Fruit fly (Drosophila melanogaster) whole organism, embryonic: ENCODE measurements around the gene Usp10.
A peak's percentile ranks its signal among the peaks of the same experiment; 100 is the strongest.

Source experiments
- Aef1 ChIP-seq: fragments of 200-800 bp; sonication (Bioruptor generic); IDR thresholded peaks from 3 replicates; pipeline ENCODE4 v1.3.6; 2022; ENCODE audit warnings: missing biosample characterization, missing genetic modification characterization
- Antp ChIP-seq: fragments of 200-800 bp; sonication (Bioruptor generic); optimal IDR thresholded peaks from 3 replicates; lab custom pipeline; 2016; ENCODE audit warnings: missing biosample characterization, missing genetic modification characterization
- B-H1 ChIP-seq: fragments of 200-800 bp; sonication (Bioruptor generic); IDR thresholded peaks from 3 replicates; pipeline ENCODE4 v1.3.6; 2022; ENCODE audit warnings: missing biosample characterization, missing genetic modification characterization
- Blimp-1 ChIP-seq: fragments of 200-800 bp; sonication (Bioruptor generic); optimal IDR thresholded peaks from 3 replicates; lab custom pipeline; 2018; ENCODE audit warnings: missing biosample characterization, missing genetic modification characterization, mild to moderate bottlenecking, moderate library complexity, missing genetic modification reagents
- CG11093 ChIP-seq: fragments of 200-800 bp; sonication (Bioruptor generic); IDR thresholded peaks from 3 replicates; pipeline ENCODE4 v1.3.6; 2022; ENCODE audit warnings: missing biosample characterization, missing genetic modification characterization
- CG12744 ChIP-seq: fragments of 200-800 bp; sonication (Bioruptor generic); optimal IDR thresholded peaks from 2 replicates; lab custom pipeline; 2016; ENCODE audit warnings: missing biosample characterization, missing genetic modification characterization
- CG13624 ChIP-seq: fragments of 200-800 bp; sonication (Bioruptor generic); optimal IDR thresholded peaks from 2 replicates; lab custom pipeline; 2016; ENCODE audit warnings: missing biosample characterization, missing genetic modification characterization
- CG15479 ChIP-seq: fragments of 200-800 bp; sonication (Bioruptor generic); optimal IDR thresholded peaks from 3 replicates; lab custom pipeline; 2019; ENCODE audit warnings: missing biosample characterization, mild to moderate bottlenecking, missing genetic modification characterization, moderate library complexity
- CG17612 ChIP-seq: fragments of 200-800 bp; sonication (Bioruptor generic); IDR thresholded peaks from 2 replicates; pipeline ENCODE4 v1.3.6; 2022; ENCODE audit warnings: missing biosample characterization, missing genetic modification characterization
- CG17912 ChIP-seq: fragments of 200-800 bp; sonication (Bioruptor generic); optimal IDR thresholded peaks from 2 replicates; lab custom pipeline; 2018; ENCODE audit warnings: missing biosample characterization, mild to moderate bottlenecking, missing genetic modification characterization
- CG1792 ChIP-seq: fragments of 200-800 bp; sonication (Bioruptor generic); optimal IDR thresholded peaks from 2 replicates; lab custom pipeline; 2016; ENCODE audit warnings: missing biosample characterization, missing genetic modification characterization
- CG18619 ChIP-seq: fragments of 200-800 bp; sonication (Bioruptor generic); optimal IDR thresholded peaks from 3 replicates; lab custom pipeline; 2017; ENCODE audit warnings: missing biosample characterization, mild to moderate bottlenecking, missing genetic modification characterization
- CG2889 ChIP-seq: fragments of 200-800 bp; sonication (Bioruptor generic); IDR thresholded peaks from 3 replicates; pipeline ENCODE4 v1.3.6; 2022; ENCODE audit warnings: missing biosample characterization, missing genetic modification characterization
- CG30431 ChIP-seq: fragments of 200-800 bp; sonication (Bioruptor generic); optimal IDR thresholded peaks from 2 replicates; lab custom pipeline; 2017; ENCODE audit warnings: missing biosample characterization, missing genetic modification characterization
- CG33213 ChIP-seq: fragments of 200-800 bp; sonication (Bioruptor generic); optimal IDR thresholded peaks from 3 replicates; lab custom pipeline; 2016; ENCODE audit warnings: missing biosample characterization, missing genetic modification characterization
- CG3726 ChIP-seq: fragments of 200-800 bp; sonication (Bioruptor generic); IDR thresholded peaks from 3 replicates; pipeline ENCODE4, ENCODE4 v1.3.6; 2022; ENCODE audit warnings: missing biosample characterization, missing genetic modification characterization
- CG3995 ChIP-seq: fragments of 200-800 bp; sonication (Bioruptor generic); optimal IDR thresholded peaks from 3 replicates; lab custom pipeline; 2016; ENCODE audit warnings: missing biosample characterization, missing genetic modification characterization
- CG43689 ChIP-seq: fragments of 200-800 bp; sonication (Bioruptor generic); IDR thresholded peaks from 2 replicates; pipeline ENCODE4 v1.3.6; 2022; ENCODE audit warnings: missing biosample characterization, missing genetic modification characterization
- CG6254 ChIP-seq: fragments of 200-800 bp; sonication (Bioruptor generic); optimal IDR thresholded peaks from 3 replicates; lab custom pipeline; 2017; ENCODE audit warnings: mild to moderate bottlenecking, missing biosample characterization, missing genetic modification reagents, missing genetic modification characterization
- CG7963 ChIP-seq: fragments of 200-800 bp; sonication (Bioruptor generic); IDR thresholded peaks from 3 replicates; pipeline ENCODE4 v1.3.6; 2022; ENCODE audit warnings: missing biosample characterization, missing genetic modification characterization; ENCODE audit not compliant: partially characterized antibody
- CG7987 ChIP-seq: fragments of 200-800 bp; sonication (Bioruptor generic); optimal IDR thresholded peaks from 2 replicates; lab custom pipeline; 2018; ENCODE audit warnings: missing biosample characterization, mild to moderate bottlenecking, missing genetic modification characterization, moderate library complexity
- CG9609 ChIP-seq: fragments of 200-800 bp; sonication (Bioruptor generic); optimal IDR thresholded peaks from 3 replicates; lab custom pipeline; 2016; ENCODE audit warnings: missing biosample characterization, missing genetic modification characterization
- CHES-1-like ChIP-seq: fragments of 200-800 bp; sonication (Bioruptor generic); optimal IDR thresholded peaks from 2 replicates; lab custom pipeline; 2016; ENCODE audit warnings: missing biosample characterization, missing genetic modification characterization
- Elba2 ChIP-seq: fragments of 200-800 bp; sonication (Bioruptor generic); optimal IDR thresholded peaks from 3 replicates; lab custom pipeline; 2016; ENCODE audit warnings: missing biosample characterization, missing genetic modification characterization
- Gug ChIP-seq: fragments of 200-800 bp; sonication (Bioruptor generic); IDR thresholded peaks from 4 replicates; pipeline ENCODE4 v1.3.6; 2022; ENCODE audit warnings: missing biosample characterization, missing genetic modification characterization
- Hmr ChIP-seq: fragments of 200-800 bp; sonication (Bioruptor generic); optimal IDR thresholded peaks from 3 replicates; lab custom pipeline; 2017; ENCODE audit warnings: mild to moderate bottlenecking, missing biosample characterization, missing genetic modification reagents, missing genetic modification characterization
- MBD-R2 ChIP-seq: fragments of 200-800 bp; sonication (Bioruptor generic); IDR thresholded peaks from 2 replicates; pipeline ENCODE4 v1.3.6; 2022; ENCODE audit warnings: missing biosample characterization, missing genetic modification characterization
- Myb ChIP-seq: fragments of 200-800 bp; sonication (Bioruptor generic); optimal IDR thresholded peaks from 2 replicates; lab custom pipeline; 2016; ENCODE audit warnings: missing biosample characterization, missing genetic modification characterization
- Vsx1 ChIP-seq: fragments of 200-800 bp; sonication (Bioruptor generic); optimal IDR thresholded peaks from 2 replicates; lab custom pipeline; 2017; ENCODE audit warnings: missing biosample characterization, mild to moderate bottlenecking, missing genetic modification characterization, missing genetic modification reagents
- ara ChIP-seq: fragments of 200-800 bp; sonication (Bioruptor generic); IDR thresholded peaks from 2 replicates; pipeline ENCODE4 v1.3.6; 2022; ENCODE audit warnings: missing biosample characterization, missing genetic modification characterization
- btn ChIP-seq: fragments of 200-800 bp; sonication (Bioruptor generic); optimal IDR thresholded peaks from 2 replicates; lab custom pipeline; 2016; ENCODE audit warnings: missing biosample characterization, missing genetic modification characterization
- cas ChIP-seq: fragments of 200-800 bp; sonication (Bioruptor generic); IDR thresholded peaks from 2 replicates; pipeline ENCODE4 v1.3.6; 2022; ENCODE audit warnings: missing biosample characterization, missing genetic modification characterization
- ci ChIP-seq: fragments of 200-800 bp; sonication (Bioruptor generic); IDR thresholded peaks from 3 replicates; pipeline ENCODE4 v1.3.6; 2022; ENCODE audit warnings: missing biosample characterization, missing genetic modification characterization
- crc ChIP-seq: fragments of 200-800 bp; sonication (Bioruptor generic); optimal IDR thresholded peaks from 2 replicates; lab custom pipeline; 2016; ENCODE audit warnings: missing biosample characterization, missing genetic modification characterization
- dm ChIP-seq: fragments of 200-800 bp; sonication (Bioruptor generic); optimal IDR thresholded peaks from 3 replicates; lab custom pipeline; 2016; ENCODE audit warnings: missing biosample characterization, missing genetic modification characterization
- dysf ChIP-seq: fragments of 200-800 bp; sonication (Bioruptor generic); IDR thresholded peaks from 3 replicates; pipeline ENCODE4 v1.3.6; 2022; ENCODE audit warnings: missing biosample characterization, missing genetic modification characterization
- ham ChIP-seq: fragments of 200-800 bp; sonication (Bioruptor generic); IDR thresholded peaks from 2 replicates; pipeline ENCODE4 v1.3.6; 2022; ENCODE audit warnings: missing biosample characterization, missing genetic modification characterization
- kay ChIP-seq: fragments of 200-800 bp; sonication (Bioruptor generic); optimal IDR thresholded peaks from 2 replicates; lab custom pipeline; 2016; ENCODE audit warnings: missing biosample characterization, missing genetic modification characterization
- kni ChIP-seq: fragments of 200-800 bp; sonication (Bioruptor generic); optimal IDR thresholded peaks from 3 replicates; lab custom pipeline; 2017; ENCODE audit warnings: mild to moderate bottlenecking, missing biosample characterization, missing genetic modification reagents, missing genetic modification characterization
- lab ChIP-seq: fragments of 200-800 bp; sonication (Bioruptor generic); optimal IDR thresholded peaks from 3 replicates; lab custom pipeline; 2017; ENCODE audit warnings: missing biosample characterization, missing genetic modification characterization, mild to moderate bottlenecking, moderate library complexity, missing genetic modification reagents
- lilli ChIP-seq: fragments of 200-800 bp; sonication (Bioruptor generic); optimal IDR thresholded peaks from 3 replicates; lab custom pipeline; 2016; ENCODE audit warnings: missing biosample characterization, missing genetic modification characterization
- prd ChIP-seq, 3 experiments: fragments of >200 bp in 2 of 3; fragments of 200-800 bp in 1 of 3; sonication (Bioruptor generic) in 1 of 3; optimal IDR thresholded peaks in 2 of 3; IDR thresholded peaks in 1 of 3; 2 replicates in 2 of 3; 3 replicates in 1 of 3; pipeline versions ENCODE4 v1.3.6 to Lab custom; 2017 to 2022; ENCODE audit warnings: missing biosample characterization in 1 of 3, missing genetic modification characterization in 1 of 3
- ranshi ChIP-seq: fragments of 200-800 bp; sonication (Bioruptor generic); IDR thresholded peaks from 2 replicates; pipeline ENCODE4 v1.3.6; 2022; ENCODE audit warnings: missing biosample characterization, missing genetic modification characterization
- so ChIP-seq: fragments of 200-800 bp; sonication (Bioruptor generic); IDR thresholded peaks from 3 replicates; pipeline ENCODE4 v1.3.6; 2022; ENCODE audit warnings: missing biosample characterization, missing genetic modification characterization
- sob ChIP-seq: fragments of 200-800 bp; sonication (Bioruptor generic); IDR thresholded peaks from 2 replicates; pipeline ENCODE4 v1.3.6; 2022; ENCODE audit warnings: missing biosample characterization, missing genetic modification characterization
- tap ChIP-seq: fragments of 200-800 bp; optimal IDR thresholded peaks from 3 replicates; lab custom pipeline; 2019; ENCODE audit warnings: missing biosample characterization, mild to moderate bottlenecking, missing genetic modification characterization, moderate library complexity
- wdn ChIP-seq: fragments of 200-800 bp; sonication (Bioruptor generic); IDR thresholded peaks from 2 replicates; pipeline ENCODE4 v1.3.6; 2022; ENCODE audit warnings: missing biosample characterization, missing genetic modification characterization
- wek ChIP-seq: fragments of 200-800 bp; sonication (Bioruptor generic); optimal IDR thresholded peaks from 3 replicates; lab custom pipeline; 2018; ENCODE audit warnings: missing biosample characterization, mild to moderate bottlenecking, missing genetic modification characterization, moderate library complexity
- zen ChIP-seq: fragments of 200-800 bp; sonication (Bioruptor generic); optimal IDR thresholded peaks from 3 replicates; lab custom pipeline; 2018; ENCODE audit warnings: missing biosample characterization, mild to moderate bottlenecking, missing genetic modification characterization, moderate library complexity
- zfh2 ChIP-seq: fragments of 200-800 bp; sonication (Bioruptor generic); optimal IDR thresholded peaks from 2 replicates; lab custom pipeline; 2016; ENCODE audit warnings: missing biosample characterization, missing genetic modification characterization

The Usp10 gene

dm6 chr3L:837552-838187, 34.0 kb upstream of the Usp10 start, which contains the start of the genes CG13901 and CG13887 (continued):
- TF ChIP-seq MBD-R2 (GFP tag; lab: Robert Waterston, UW) (peak; percentile 94), lab (peak; percentile 94), CG30431 (peak; percentile 67), zfh2 (peak; percentile 97), Antp (GFP tag; lab: Kevin White, UChicago) (peak; percentile 90), CG17912 (GFP tag; lab: Kevin White, UChicago) (peak; percentile 85), CG1792 (GFP tag; lab: Kevin White, UChicago) (peak; percentile 85), ara (GFP tag; lab: Robert Waterston, UW) (peak; percentile 78), CG17612 (GFP tag; lab: Robert Waterston, UW) (peak; percentile 67), btn (GFP tag; lab: Kevin White, UChicago) (peak; percentile 52), lilli (GFP tag; lab: Kevin White, UChicago) (peak; percentile 97), CG18619 (peak; percentile 84), B-H1 (peak; percentile 80), Hmr (GFP tag; lab: Kevin White, UChicago) (peak; percentile 92), CG11093 (GFP tag; lab: Robert Waterston, UW) (peak; percentile 78), Myb (GFP tag; lab: Kevin White, UChicago) (peak; percentile 78), CG43689 (peak; percentile 59; the same call in 1 of the 2 replicates), zen (tag; lab: Kevin White, UChicago) (peak; percentile 77), wek (GFP tag; lab: Kevin White, UChicago) (peak; percentile 48), CG12744 (peak; percentile 85), ci (GFP tag; lab: Robert Waterston, UW) (peak; percentile 86), Blimp-1 (GFP tag; lab: Kevin White, UChicago) (peak; percentile 88), Elba2 (GFP tag; lab: Kevin White, UChicago) (peak; percentile 49), CG13624 (GFP tag; lab: Kevin White, UChicago) (peak; percentile 83), kni (GFP tag; lab: Kevin White, UChicago) (peak; percentile 54), CG7987 (GFP tag; lab: Kevin White, UChicago) (peak; percentile 84), CG3726 (peak; percentile 68; the same call in 1 of the 3 replicates), CG2889 (GFP tag; lab: Robert Waterston, UW) (peak; percentile 80), Aef1 (GFP tag; lab: Robert Waterston, UW) (peak; percentile 86), sob (GFP tag; lab: Robert Waterston, UW) (peak; percentile 91), Vsx1 (peak; percentile 75), prd (optimal IDR thresholded peaks at IDR 0.05; lab: Kevin White, UChicago) (no peak), prd (GFP tag; IDR thresholded peaks at IDR 0.05; lab: Robert Waterston, UW) (peak; percentile 91), ham (GFP tag; lab: Robert Waterston, UW) (peak; percentile 76), CG6254 (peak; percentile 47), Gug (GFP tag; lab: Robert Waterston, UW) (peak; percentile 87; the same call in 3 of the 4 replicates), wdn (GFP tag; lab: Robert Waterston, UW) (peak; percentile 79), tap (peak; percentile 66), CG7963 (GFP tag; lab: Robert Waterston, UW) (no peak), cas (GFP tag; lab: Robert Waterston, UW) (peak; percentile 83), CG15479 (GFP tag; lab: Kevin White, UChicago) (peak; percentile 40), CG9609 (GFP tag; lab: Kevin White, UChicago) (peak; percentile 95), CG3995 (GFP tag; lab: Kevin White, UChicago) (peak; percentile 87), dm (GFP tag; lab: Kevin White, UChicago) (peak; percentile 94), ranshi (GFP tag; lab: Robert Waterston, UW) (peak; percentile 86), crc (GFP tag; lab: Kevin White, UChicago) (peak; percentile 79), CG33213 (peak; percentile 89), dysf (GFP tag; lab: Robert Waterston, UW) (peak; percentile 90), kay (GFP tag; lab: Kevin White, UChicago) (peak; percentile 94), CHES-1-like (GFP tag; lab: Kevin White, UChicago) (peak; percentile 94), so (GFP tag; lab: Robert Waterston, UW) (peak; percentile 84; the same call in 2 of the 3 replicates)
